Worm (Caenorhabditis elegans): Measurements from ENCODE around the gene srsx-17.

DNA sequence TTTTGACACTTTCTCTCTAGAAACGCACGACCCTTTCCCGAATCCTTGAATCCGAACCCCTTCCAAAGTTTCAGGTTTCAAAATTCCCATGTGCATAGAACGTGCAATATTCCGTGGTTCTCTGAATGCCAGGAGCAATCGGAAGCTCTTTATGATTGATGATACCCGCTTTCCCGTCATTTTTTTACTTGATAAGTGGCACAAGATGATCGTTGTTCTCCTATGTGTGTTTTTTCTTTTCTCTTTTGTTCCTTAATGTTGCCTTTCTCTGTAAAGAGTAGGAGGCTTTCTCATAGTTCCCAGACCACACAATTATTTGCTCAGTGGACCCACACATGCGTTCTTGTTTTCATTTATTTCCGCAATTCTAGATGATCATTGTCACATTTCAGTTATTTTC, 38.6 kb upstream of the srsx-17 start:
- no peak for TF ChIP-seq W03F9.2 (tag; optimal IDR thresholded peaks at IDR 0.05)
- TF ChIP-seq dao-5 (tag; optimal IDR thresholded peaks at IDR 0.05) = no peak

Measured in whole organism, L4/young adult.